Fruit fly (Drosophila melanogaster): Measurements from ENCODE around the gene MFS10.

Gene MFS10

dm6 chrX:13130175-13130822, 1.5 kb downstream of the MFS10 start (continued):
- peak; percentile 22 for TF ChIP-seq emc (GFP tag; optimal IDR thresholded peaks at IDR 0.05)
- TF ChIP-seq CG15011 (GFP tag; optimal IDR thresholded peaks at IDR 0.05), result peak; percentile 69
- TF ChIP-seq trh (GFP tag; optimal IDR thresholded peaks at IDR 0.05), result no peak
- no peak for TF ChIP-seq unc-4 (GFP tag; IDR thresholded peaks at IDR 0.05; ENCODE audit: partially characterized antibody)
- no peak for TF ChIP-seq lov (optimal IDR thresholded peaks at IDR 0.05)
- no peak for TF ChIP-seq lov (GFP tag; IDR thresholded peaks at IDR 0.05)
- TF ChIP-seq Blimp-1 (GFP tag; optimal IDR thresholded peaks at IDR 0.05), result peak; percentile 55
- peak; percentile 74 for TF ChIP-seq CG18619 (GFP tag; optimal IDR thresholded peaks at IDR 0.05)
- peak; percentile 36 for TF ChIP-seq Hr3 (GFP tag; optimal IDR thresholded peaks at IDR 0.05)
- peak; percentile 42 for TF ChIP-seq YL-1 (GFP tag; optimal IDR thresholded peaks at IDR 0.05)
- peak in 1 of 3 experiments; percentile 11 for TF ChIP-seq Stat92E (GFP tag; optimal IDR thresholded peaks at IDR 0.05)
- TF ChIP-seq CG6765 (GFP tag; optimal IDR thresholded peaks at IDR 0.05), result peak; percentile 34
- no peak for TF ChIP-seq sr (GFP tag; IDR thresholded peaks at IDR 0.05)
- TF ChIP-seq sens-2 (GFP tag; IDR thresholded peaks at IDR 0.05), result peak; percentile 27; the same call in 1 of the 2 replicates
- peak; percentile 74 for TF ChIP-seq CG12391 (tag; optimal IDR thresholded peaks at IDR 0.05)
- peak; percentile 33; the same call in 1 of the 2 replicates for TF ChIP-seq danr (GFP tag; IDR thresholded peaks at IDR 0.05)
- TF ChIP-seq BEAF-32 (GFP tag; optimal IDR thresholded peaks at IDR 0.05), result no peak
- TF ChIP-seq CG31441 (GFP tag; IDR thresholded peaks at IDR 0.05), result peak; percentile 75
- peak; percentile 82 for TF ChIP-seq Sox100B (GFP tag; optimal IDR thresholded peaks at IDR 0.05)
- TF ChIP-seq cato (GFP tag; optimal IDR thresholded peaks at IDR 0.05; ENCODE audit: borderline replicate concordance), result no peak
- peak; percentile 77 for TF ChIP-seq Atf-2 (GFP tag; optimal IDR thresholded peaks at IDR 0.05)
- peak; percentile 65 for TF ChIP-seq CG10431 (GFP tag; optimal IDR thresholded peaks at IDR 0.05)
- TF ChIP-seq scrt (GFP tag; optimal IDR thresholded peaks at IDR 0.05), result peak; percentile 95
- peak; percentile 54 to 70 for TF ChIP-seq bsh (GFP tag; optimal IDR thresholded peaks at IDR 0.05)
- peak; percentile 18 for TF ChIP-seq CG4707 (GFP tag; optimal IDR thresholded peaks at IDR 0.05)
- no peak for TF ChIP-seq hkb (optimal IDR thresholded peaks at IDR 0.05)
- peak; percentile 70 for TF ChIP-seq hkb (GFP tag; IDR thresholded peaks at IDR 0.05)
- peak; percentile 45 for TF ChIP-seq gro (GFP tag; optimal IDR thresholded peaks at IDR 0.05)
- TF ChIP-seq CG33213 (GFP tag; optimal IDR thresholded peaks at IDR 0.05), result peak; percentile 13
- TF ChIP-seq mam (GFP tag; optimal IDR thresholded peaks at IDR 0.05), result peak; percentile 57
- no peak for TF ChIP-seq Oaz (GFP tag; IDR thresholded peaks at IDR 0.05)
- no peak for TF ChIP-seq tll (GFP tag; optimal IDR thresholded peaks at IDR 0.05)
- TF ChIP-seq cas (GFP tag; IDR thresholded peaks at IDR 0.05), result no peak
- TF ChIP-seq slp2 (GFP tag; optimal IDR thresholded peaks at IDR 0.05), result peak; percentile 71
- peak; percentile 34; the same call in 1 of the 2 replicates for TF ChIP-seq sim (GFP tag; IDR thresholded peaks at IDR 0.05)
- TF ChIP-seq NFAT (GFP tag; IDR thresholded peaks at IDR 0.05), result no peak
- TF ChIP-seq ci (GFP tag; IDR thresholded peaks at IDR 0.05), result peak; percentile 52; the same call in 1 of the 3 replicates
- TF ChIP-seq sima (GFP tag; optimal IDR thresholded peaks at IDR 0.05), result no peak
- TF ChIP-seq slbo (GFP tag; IDR thresholded peaks at IDR 0.05), result peak; percentile 44; the same call in 1 of the 2 replicates
- no peak for TF ChIP-seq Dfd (GFP tag; optimal IDR thresholded peaks at IDR 0.05)
- peak; percentile 77 for TF ChIP-seq sug (tag; optimal IDR thresholded peaks at IDR 0.05)
- TF ChIP-seq HLH54F (GFP tag; optimal IDR thresholded peaks at IDR 0.05), result peak; percentile 57
- TF ChIP-seq zfh1 (GFP tag; IDR thresholded peaks at IDR 0.05), result peak; percentile 53; the same call in 2 of the 3 replicates
- no peak for TF ChIP-seq chinmo (GFP tag; IDR thresholded peaks at IDR 0.05; ENCODE audit: partially characterized antibody)
- TF ChIP-seq CG12071 (GFP tag; optimal IDR thresholded peaks at IDR 0.05), result peak; percentile 50
- peak; percentile 34 for TF ChIP-seq Bdp1 (GFP tag; optimal IDR thresholded peaks at IDR 0.05)
- TF ChIP-seq cg (GFP tag; optimal IDR thresholded peaks at IDR 0.05), result no peak
- no peak for TF ChIP-seq hth (optimal IDR thresholded peaks at IDR 0.05)
- peak; percentile 61 for TF ChIP-seq CG11723 (GFP tag; optimal IDR thresholded peaks at IDR 0.05)
- no peak for TF ChIP-seq zf30C (GFP tag; optimal IDR thresholded peaks at IDR 0.05)

All from whole organism, embryonic.